Worm (Caenorhabditis elegans) whole organism, L2 larva: ENCODE results near the gene decr-1.1.

Experiments used
- C34F6.9 ChIP-seq: fragments of 150-350 bp; optimal IDR thresholded peaks from 2 replicates; lab custom pipeline; 2014; ENCODE audit warnings: missing biosample characterization, missing genetic modification characterization
- F13H6.1 ChIP-seq: sonication (generic microtip); optimal IDR thresholded peaks from 2 replicates; lab custom pipeline; 2016; ENCODE audit warnings: missing genetic modification characterization, missing compliant biosample characterization
- R02D3.7 ChIP-seq: fragments of 150-350 bp; optimal IDR thresholded peaks from 2 replicates; lab custom pipeline; 2014; ENCODE audit warnings: missing biosample characterization, missing genetic modification characterization
- Y55F3AM.14 ChIP-seq: fragments of 200-800 bp; sonication (Bioruptor generic); optimal IDR thresholded peaks from 2 replicates; lab custom pipeline; 2018; ENCODE audit warnings: mild to moderate bottlenecking, missing genetic modification characterization, missing compliant biosample characterization
- ZK546.5 ChIP-seq: sonication (generic microtip); optimal IDR thresholded peaks from 2 replicates; lab custom pipeline; 2017; ENCODE audit warnings: missing biosample characterization, missing genetic modification characterization
- alr-1 ChIP-seq: fragments of 150-350 bp; optimal IDR thresholded peaks from 2 replicates; lab custom pipeline; 2014; ENCODE audit warnings: missing biosample characterization, missing genetic modification characterization
- aly-2 ChIP-seq: fragments of 150-350 bp; optimal IDR thresholded peaks from 2 replicates; lab custom pipeline; 2014; ENCODE audit warnings: missing biosample characterization, missing genetic modification characterization
- ama-1 ChIP-seq: fragments of 150-350 bp; optimal IDR thresholded peaks from 2 replicates; lab custom pipeline; 2018; ENCODE audit warnings: inconsistent platforms
- blmp-1 ChIP-seq: sonication (generic microtip); optimal IDR thresholded peaks from 2 replicates; lab custom pipeline; 2017; ENCODE audit warnings: missing genetic modification characterization, mild to moderate bottlenecking, missing compliant biosample characterization, antibody characterized with exemption, moderate library complexity; ENCODE audit not compliant: insufficient read depth
- ceh-16 ChIP-seq: fragments of 150-350 bp; optimal IDR thresholded peaks from 2 replicates; lab custom pipeline; 2014; ENCODE audit warnings: missing biosample characterization, missing genetic modification characterization
- ceh-82 ChIP-seq: fragments of 150-350 bp; optimal IDR thresholded peaks from 2 replicates; lab custom pipeline; 2014; ENCODE audit warnings: missing biosample characterization, missing genetic modification characterization
- crh-2 ChIP-seq: sonication (generic microtip); optimal IDR thresholded peaks from 2 replicates; lab custom pipeline; 2017; ENCODE audit warnings: missing biosample characterization, missing genetic modification characterization
- dmd-4 ChIP-seq: sonication (generic microtip); optimal IDR thresholded peaks from 2 replicates; lab custom pipeline; 2017; ENCODE audit warnings: missing biosample characterization, missing genetic modification characterization
- egl-27 ChIP-seq: sonication (generic microtip); optimal IDR thresholded peaks from 3 replicates; lab custom pipeline; 2017; ENCODE audit warnings: missing biosample characterization, missing genetic modification reagents, missing genetic modification characterization
- elt-1 ChIP-seq: fragments of 150-350 bp; optimal IDR thresholded peaks from 2 replicates; lab custom pipeline; 2014; ENCODE audit warnings: missing biosample characterization, missing genetic modification characterization
- elt-3 ChIP-seq: sonication (generic microtip); optimal IDR thresholded peaks from 2 replicates; lab custom pipeline; 2017; ENCODE audit warnings: missing biosample characterization, missing genetic modification characterization
- fos-1 ChIP-seq: fragments of 150-350 bp; optimal IDR thresholded peaks from 2 replicates; lab custom pipeline; 2014; ENCODE audit warnings: missing biosample characterization, missing genetic modification characterization
- gmeb-1 ChIP-seq: fragments of 150-350 bp; optimal IDR thresholded peaks from 2 replicates; lab custom pipeline; 2014; ENCODE audit warnings: missing biosample characterization, missing genetic modification characterization
- lin-11 ChIP-seq: fragments of 150-350 bp; sonication (generic microtip); optimal IDR thresholded peaks from 2 replicates; lab custom pipeline; 2014; ENCODE audit warnings: missing biosample characterization, missing genetic modification characterization, inconsistent platforms, mixed read lengths
- lin-13 ChIP-seq: fragments of 150-350 bp; optimal IDR thresholded peaks from 2 replicates; lab custom pipeline; 2014; ENCODE audit warnings: missing biosample characterization, missing genetic modification reagents, missing genetic modification characterization
- lin-39 ChIP-seq: fragments of 150-350 bp; optimal IDR thresholded peaks from 2 replicates; lab custom pipeline; 2014; ENCODE audit warnings: missing biosample characterization, missing genetic modification reagents, missing genetic modification characterization
- lsy-2 ChIP-seq, 2 experiments: fragments of 150-350 bp in 1 of 2; sonication (generic microtip) in 1 of 2; optimal IDR thresholded peaks; 2 replicates each; lab custom pipeline; 2014 to 2017; ENCODE audit warnings: missing biosample characterization in 2 of 2, missing genetic modification characterization in 2 of 2
- mab-5 ChIP-seq: fragments of 150-350 bp; optimal IDR thresholded peaks from 2 replicates; lab custom pipeline; 2014; ENCODE audit warnings: missing biosample characterization, missing genetic modification characterization
- mbf-1 ChIP-seq: sonication (generic microtip); optimal IDR thresholded peaks from 2 replicates; lab custom pipeline; 2017; ENCODE audit warnings: missing biosample characterization, missing genetic modification characterization
- mdl-1 ChIP-seq, 2 experiments: fragments of 150-350 bp in 1 of 2; sonication (generic microtip) in 1 of 2; optimal IDR thresholded peaks; 2 replicates each; lab custom pipeline; 2017; ENCODE audit warnings: missing biosample characterization in 2 of 2, missing genetic modification characterization in 2 of 2
- nhr-10 ChIP-seq: sonication (generic microtip); optimal IDR thresholded peaks from 2 replicates; lab custom pipeline; 2017; ENCODE audit warnings: missing biosample characterization, missing genetic modification characterization
- nhr-11 ChIP-seq: fragments of 150-350 bp; optimal IDR thresholded peaks from 2 replicates; lab custom pipeline; 2014; ENCODE audit warnings: missing biosample characterization, missing genetic modification characterization
- nhr-12 ChIP-seq: fragments of 150-350 bp; optimal IDR thresholded peaks from 2 replicates; lab custom pipeline; 2014; ENCODE audit warnings: missing biosample characterization, missing genetic modification characterization
- nhr-129 ChIP-seq: fragments of 150-350 bp; optimal IDR thresholded peaks from 2 replicates; lab custom pipeline; 2014; ENCODE audit warnings: missing biosample characterization, missing genetic modification characterization
- nhr-21 ChIP-seq: fragments of 150-350 bp; optimal IDR thresholded peaks from 2 replicates; lab custom pipeline; 2014; ENCODE audit warnings: missing biosample characterization, missing genetic modification characterization
- nhr-23 ChIP-seq: fragments of 150-350 bp; optimal IDR thresholded peaks from 2 replicates; lab custom pipeline; 2014; ENCODE audit warnings: missing biosample characterization, missing genetic modification reagents, missing genetic modification characterization
- nhr-237 ChIP-seq: fragments of 150-350 bp; optimal IDR thresholded peaks from 2 replicates; lab custom pipeline; 2014; ENCODE audit warnings: missing biosample characterization, missing genetic modification characterization
- nhr-25 ChIP-seq: fragments of 150-350 bp; sonication (generic microtip); optimal IDR thresholded peaks from 3 replicates; lab custom pipeline; 2014; ENCODE audit warnings: missing biosample characterization, missing genetic modification characterization
- nhr-6 ChIP-seq: fragments of 150-350 bp; optimal IDR thresholded peaks from 2 replicates; lab custom pipeline; 2014; ENCODE audit warnings: missing biosample characterization, missing genetic modification characterization
- nhr-77 ChIP-seq: fragments of 150-350 bp; optimal IDR thresholded peaks from 2 replicates; lab custom pipeline; 2014; ENCODE audit warnings: missing biosample characterization, missing genetic modification characterization
- peb-1 ChIP-seq: fragments of 150-350 bp; optimal IDR thresholded peaks from 2 replicates; lab custom pipeline; 2014; ENCODE audit warnings: missing biosample characterization, missing genetic modification characterization
- sem-4 ChIP-seq: fragments of 150-350 bp; optimal IDR thresholded peaks from 2 replicates; lab custom pipeline; 2014; ENCODE audit warnings: missing biosample characterization, missing genetic modification reagents, missing genetic modification characterization
- skn-1 ChIP-seq: sonication (generic microtip); optimal IDR thresholded peaks from 2 replicates; lab custom pipeline; 2017; ENCODE audit warnings: missing biosample characterization, missing genetic modification characterization
- sma-3 ChIP-seq: sonication (generic microtip); optimal IDR thresholded peaks from 2 replicates; lab custom pipeline; 2016; ENCODE audit warnings: missing genetic modification reagents, missing genetic modification characterization, missing compliant biosample characterization
- sma-9 ChIP-seq, 2 experiments: fragments of 150-350 bp in 1 of 2; sonication (generic microtip) in 1 of 2; optimal IDR thresholded peaks; 2 replicates each; lab custom pipeline; 2014 to 2016; ENCODE audit warnings: missing genetic modification characterization in 2 of 2, mild to moderate bottlenecking in 1 of 2, missing biosample characterization in 1 of 2, missing compliant biosample characterization in 1 of 2, missing genetic modification reagents in 1 of 2, moderate library complexity in 1 of 2
- snpc-4 ChIP-seq: fragments of 150-350 bp; optimal IDR thresholded peaks from 2 replicates; lab custom pipeline; 2014; ENCODE audit warnings: missing biosample characterization, missing genetic modification characterization
- unc-39 ChIP-seq: fragments of 150-350 bp; optimal IDR thresholded peaks from 2 replicates; lab custom pipeline; 2014; ENCODE audit warnings: missing biosample characterization, missing genetic modification characterization
- unc-55 ChIP-seq: fragments of 150-350 bp; sonication (generic microtip); optimal IDR thresholded peaks from 3 replicates; lab custom pipeline; 2014; ENCODE audit warnings: missing biosample characterization, missing genetic modification reagents, missing genetic modification characterization
- unc-62 ChIP-seq: fragments of 150-350 bp; optimal IDR thresholded peaks from 2 replicates; lab custom pipeline; 2014; ENCODE audit warnings: missing biosample characterization, missing genetic modification reagents, missing genetic modification characterization
- zag-1 ChIP-seq: fragments of 150-350 bp; optimal IDR thresholded peaks from 2 replicates; lab custom pipeline; 2014; ENCODE audit warnings: missing biosample characterization, missing genetic modification characterization
- ztf-1 ChIP-seq: fragments of 200-800 bp; sonication (Bioruptor generic); conservative IDR thresholded peaks from 2 replicates; pipeline ENCODE4 v1.3.6; 2022; ENCODE audit warnings: missing genetic modification characterization, missing compliant biosample characterization
- ztf-11 ChIP-seq: sonication (generic microtip); optimal IDR thresholded peaks from 2 replicates; lab custom pipeline; 2017; ENCODE audit warnings: missing biosample characterization, missing genetic modification characterization
- ztf-4 ChIP-seq: fragments of 150-350 bp; optimal IDR thresholded peaks from 2 replicates; lab custom pipeline; 2014; ENCODE audit warnings: missing biosample characterization, missing genetic modification characterization

Gene decr-1.1

DNA sequence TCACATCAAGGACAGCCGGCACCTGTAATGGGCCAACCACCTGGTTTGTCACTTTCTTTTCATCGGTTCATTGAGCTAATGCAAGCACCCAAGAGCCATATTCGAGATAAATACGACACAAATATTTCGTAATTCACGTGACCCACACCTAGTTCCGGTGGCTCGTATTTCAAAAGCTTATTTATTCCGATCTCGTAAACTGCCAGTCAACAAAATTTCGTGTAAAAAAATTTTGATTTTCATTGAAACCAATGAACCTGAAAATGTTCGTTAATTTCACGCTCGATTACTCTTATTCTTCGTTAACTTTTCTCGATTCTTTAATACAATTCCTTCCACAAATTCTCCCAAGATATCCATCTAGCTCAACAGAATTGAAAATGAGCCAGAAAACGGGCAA lies 7.9 kb downstream of the decr-1.1 start:
- TF ChIP-seq sma-9 (GFP tag; optimal IDR thresholded peaks at IDR 0.05; lab: Kevin White, UChicago), result no peak
- TF ChIP-seq sma-9 (tag; optimal IDR thresholded peaks at IDR 0.05; lab: Kevin White, UChicago), result no peak
- no peak for TF ChIP-seq ztf-11 (tag; lab: Kevin White, UChicago)
- TF ChIP-seq mab-5 (tag; lab: Kevin White, UChicago), result no peak
- TF ChIP-seq nhr-21 (tag; lab: Kevin White, UChicago), result no peak
- no peak for TF ChIP-seq Y55F3AM.14 (GFP tag; lab: Kevin White, UChicago)
- no peak for TF ChIP-seq nhr-6 (tag; lab: Kevin White, UChicago)
- TF ChIP-seq egl-27, result no peak
- TF ChIP-seq ama-1, result no peak
- no peak for TF ChIP-seq unc-62 (GFP tag; lab: Kevin White, UChicago)
- no peak for TF ChIP-seq C34F6.9
- no peak for TF ChIP-seq lsy-2 (tag; optimal IDR thresholded peaks at IDR 0.05; lab: Kevin White, UChicago)
- no peak for TF ChIP-seq sma-3 (GFP tag; lab: Kevin White, UChicago)
- TF ChIP-seq peb-1 (tag; lab: Kevin White, UChicago), result no peak
- no peak for TF ChIP-seq dmd-4
- TF ChIP-seq lin-11, result no peak
- TF ChIP-seq alr-1, result no peak
- no peak for TF ChIP-seq nhr-11 (tag; lab: Kevin White, UChicago)

DNA sequence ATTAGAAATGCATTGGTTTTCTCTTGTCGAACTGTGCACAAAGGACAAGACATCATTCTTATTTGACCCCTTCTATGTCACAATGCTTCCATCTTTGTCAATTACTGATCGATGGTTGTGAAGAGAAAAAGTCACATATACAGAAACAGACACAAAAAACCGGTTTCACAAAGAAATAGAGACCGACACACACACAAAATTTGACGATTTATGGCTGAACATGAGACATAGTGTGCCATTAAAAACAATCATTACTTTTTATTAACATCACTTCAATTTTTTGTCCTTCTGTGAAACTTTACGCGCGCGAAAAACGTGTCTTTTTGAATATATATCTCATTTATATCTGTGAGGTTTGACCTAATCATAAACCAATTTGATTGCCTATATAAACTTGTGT lies 8.4 kb downstream of the decr-1.1 start:
- TF ChIP-seq F13H6.1 (tag; lab: Kevin White, UChicago) (no peak), blmp-1 (tag; lab: Kevin White, UChicago) (no peak), C34F6.9 (no peak), snpc-4 (tag; lab: Kevin White, UChicago) (no peak), ztf-4 (no peak), lin-11 (no peak), crh-2 (tag; lab: Kevin White, UChicago) (no peak), ama-1 (peak; percentile 12), ztf-1 (GFP tag; lab: Robert Waterston, UW) (no peak), Y55F3AM.14 (GFP tag; lab: Kevin White, UChicago) (no peak), peb-1 (tag; lab: Kevin White, UChicago) (no peak), mdl-1 (tag; optimal IDR thresholded peaks at IDR 0.05; lab: Kevin White, UChicago) (no peak), nhr-129 (tag; lab: Kevin White, UChicago) (peak; percentile 44), ZK546.5 (tag; lab: Kevin White, UChicago) (no peak), lsy-2 (tag; optimal IDR thresholded peaks at IDR 0.05; lab: Kevin White, UChicago) (no peak), nhr-12 (tag; lab: Kevin White, UChicago) (no peak), nhr-11 (tag; lab: Kevin White, UChicago) (no peak), ztf-11 (tag; lab: Kevin White, UChicago) (no peak), egl-27 (no peak), aly-2 (tag; lab: Kevin White, UChicago) (no peak), R02D3.7 (tag; lab: Kevin White, UChicago) (no peak), alr-1 (no peak), nhr-6 (tag; lab: Kevin White, UChicago) (no peak), sma-9 (GFP tag; optimal IDR thresholded peaks at IDR 0.05; lab: Kevin White, UChicago) (no peak), sma-9 (tag; optimal IDR thresholded peaks at IDR 0.05; lab: Kevin White, UChicago) (no peak), zag-1 (tag; lab: Kevin White, UChicago) (no peak), nhr-21 (tag; lab: Kevin White, UChicago) (peak; percentile 50), ceh-16 (tag; lab: Kevin White, UChicago) (no peak), sem-4 (tag; lab: Kevin White, UChicago) (peak; percentile 18), nhr-237 (no peak), unc-62 (GFP tag; lab: Kevin White, UChicago) (no peak), elt-1 (tag; lab: Kevin White, UChicago) (no peak), dmd-4 (no peak), mbf-1 (tag; lab: Kevin White, UChicago) (no peak), lin-13 (no peak), nhr-77 (no peak), nhr-23 (tag; lab: Kevin White, UChicago) (no peak), lin-39 (tag; lab: Kevin White, UChicago) (no peak), mab-5 (tag; lab: Kevin White, UChicago) (peak; percentile 57), fos-1 (no peak), gmeb-1 (no peak), nhr-25 (tag; lab: Kevin White, UChicago) (peak; percentile 88), ceh-82 (tag; lab: Kevin White, UChicago) (no peak), sma-3 (GFP tag; lab: Kevin White, UChicago) (peak; percentile 7), elt-3 (tag; lab: Kevin White, UChicago) (no peak), skn-1 (tag; lab: Kevin White, UChicago) (no peak), nhr-10 (tag; lab: Kevin White, UChicago) (no peak), unc-55 (peak; percentile 50), unc-39 (tag; lab: Kevin White, UChicago) (no peak)
